Fruit fly (Drosophila melanogaster) whole organism, adult: ENCODE results near the gene tank.

ENCODE experiments used
- CG14711 ChIP-seq: fragments of 200-800 bp; sonication (Bioruptor generic); optimal IDR thresholded peaks from 2 replicates; lab custom pipeline; 2018; ENCODE audit warnings: missing biosample characterization, mild to moderate bottlenecking, missing genetic modification characterization, moderate library complexity
- CG1620 ChIP-seq: fragments of 200-800 bp; sonication (Bioruptor generic); optimal IDR thresholded peaks from 2 replicates; lab custom pipeline; 2016; ENCODE audit warnings: missing biosample characterization, missing genetic modification characterization
- CG5204 ChIP-seq: fragments of 200-800 bp; sonication (Bioruptor generic); optimal IDR thresholded peaks from 2 replicates; lab custom pipeline; 2016; ENCODE audit warnings: missing biosample characterization, missing genetic modification characterization
- Crg-1 ChIP-seq: fragments of 200-800 bp; sonication (Bioruptor generic); optimal IDR thresholded peaks from 2 replicates; lab custom pipeline; 2016; ENCODE audit warnings: missing biosample characterization, missing genetic modification characterization
- Hr96 ChIP-seq: fragments of 200-800 bp; sonication (Bioruptor generic); optimal IDR thresholded peaks from 2 replicates; lab custom pipeline; 2016; ENCODE audit warnings: missing biosample characterization, missing genetic modification characterization
- Mnt ChIP-seq: fragments of 200-800 bp; sonication (Bioruptor generic); optimal IDR thresholded peaks from 2 replicates; lab custom pipeline; 2016; ENCODE audit warnings: missing biosample characterization, mild to moderate bottlenecking, missing genetic modification characterization
- cic ChIP-seq: fragments of 200-800 bp; sonication (Bioruptor generic); optimal IDR thresholded peaks from 2 replicates; lab custom pipeline; 2017; ENCODE audit warnings: missing biosample characterization, mild to moderate bottlenecking, missing genetic modification characterization, moderate library complexity
- cnc ChIP-seq, 2 experiments: fragments of >200 bp; optimal IDR thresholded peaks; 2 replicates each; lab custom pipeline; 2017

DNA sequence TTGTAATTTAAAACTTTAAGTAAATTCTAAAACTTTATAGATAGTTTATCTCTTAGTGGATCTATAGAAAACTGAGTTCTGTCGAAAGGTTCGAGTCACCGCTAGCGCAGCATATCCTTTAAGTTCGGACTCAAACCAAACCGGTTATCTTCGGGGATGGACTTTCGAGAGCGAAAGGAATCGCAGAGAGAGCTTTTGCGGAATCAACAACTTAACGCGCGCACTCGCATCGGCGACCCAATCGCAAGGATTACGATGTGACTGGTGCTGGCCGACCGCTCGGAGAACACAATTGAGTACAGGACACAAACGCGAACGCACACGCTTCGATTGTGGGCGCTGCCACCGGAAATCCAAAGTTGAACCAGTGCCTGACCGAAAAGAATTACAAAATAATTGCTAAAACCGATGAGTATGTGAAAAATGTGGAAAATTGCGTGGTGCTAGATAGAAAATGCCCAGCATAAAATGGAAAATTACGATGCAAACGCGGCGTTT is 14.9 kb upstream of the tank start, which contains the start of gene smog:
- TF ChIP-seq CG14711 (tag; lab: Kevin White, UChicago): no peak
- TF ChIP-seq Crg-1 (GFP tag; lab: Kevin White, UChicago): no peak
- TF ChIP-seq Mnt (GFP tag; lab: Kevin White, UChicago): no peak
- TF ChIP-seq CG1620 (GFP tag; lab: Kevin White, UChicago): no peak
- no peak for TF ChIP-seq cnc (optimal IDR thresholded peaks at IDR 0.05; lab: Kevin White, UChicago)
- no peak for TF ChIP-seq Hr96 (GFP tag; lab: Kevin White, UChicago)
- no peak for TF ChIP-seq CG5204 (GFP tag; lab: Kevin White, UChicago)
- TF ChIP-seq cic (GFP tag; lab: Kevin White, UChicago): no peak
